Worm (Caenorhabditis elegans) whole organism, L2 larva: ENCODE measurements around the gene esyt-2.

Experiments
- C34F6.9 ChIP-seq: fragments of 150-350 bp; optimal IDR thresholded peaks from 2 replicates; lab custom pipeline; 2014; ENCODE audit warnings: missing biosample characterization, missing genetic modification characterization
- F13H6.1 ChIP-seq: sonication (generic microtip); optimal IDR thresholded peaks from 2 replicates; lab custom pipeline; 2016; ENCODE audit warnings: missing genetic modification characterization, missing compliant biosample characterization
- ZK546.5 ChIP-seq: sonication (generic microtip); optimal IDR thresholded peaks from 2 replicates; lab custom pipeline; 2017; ENCODE audit warnings: missing biosample characterization, missing genetic modification characterization
- ama-1 ChIP-seq: fragments of 150-350 bp; optimal IDR thresholded peaks from 2 replicates; lab custom pipeline; 2018; ENCODE audit warnings: inconsistent platforms
- crh-2 ChIP-seq: sonication (generic microtip); optimal IDR thresholded peaks from 2 replicates; lab custom pipeline; 2017; ENCODE audit warnings: missing biosample characterization, missing genetic modification characterization
- elt-1 ChIP-seq: fragments of 150-350 bp; optimal IDR thresholded peaks from 2 replicates; lab custom pipeline; 2014; ENCODE audit warnings: missing biosample characterization, missing genetic modification characterization
- elt-3 ChIP-seq: sonication (generic microtip); optimal IDR thresholded peaks from 2 replicates; lab custom pipeline; 2017; ENCODE audit warnings: missing biosample characterization, missing genetic modification characterization
- fos-1 ChIP-seq: fragments of 150-350 bp; optimal IDR thresholded peaks from 2 replicates; lab custom pipeline; 2014; ENCODE audit warnings: missing biosample characterization, missing genetic modification characterization
- gmeb-1 ChIP-seq: fragments of 150-350 bp; optimal IDR thresholded peaks from 2 replicates; lab custom pipeline; 2014; ENCODE audit warnings: missing biosample characterization, missing genetic modification characterization
- lin-11 ChIP-seq: fragments of 150-350 bp; sonication (generic microtip); optimal IDR thresholded peaks from 2 replicates; lab custom pipeline; 2014; ENCODE audit warnings: missing biosample characterization, missing genetic modification characterization, inconsistent platforms, mixed read lengths
- lin-13 ChIP-seq: fragments of 150-350 bp; optimal IDR thresholded peaks from 2 replicates; lab custom pipeline; 2014; ENCODE audit warnings: missing biosample characterization, missing genetic modification reagents, missing genetic modification characterization
- lin-39 ChIP-seq: fragments of 150-350 bp; optimal IDR thresholded peaks from 2 replicates; lab custom pipeline; 2014; ENCODE audit warnings: missing biosample characterization, missing genetic modification reagents, missing genetic modification characterization
- lsy-2 ChIP-seq, 2 experiments: fragments of 150-350 bp in 1 of 2; sonication (generic microtip) in 1 of 2; optimal IDR thresholded peaks; 2 replicates each; lab custom pipeline; 2014 to 2017; ENCODE audit warnings: missing biosample characterization in 2 of 2, missing genetic modification characterization in 2 of 2
- mdl-1 ChIP-seq, 2 experiments: fragments of 150-350 bp in 1 of 2; sonication (generic microtip) in 1 of 2; optimal IDR thresholded peaks; 2 replicates each; lab custom pipeline; 2017; ENCODE audit warnings: missing biosample characterization in 2 of 2, missing genetic modification characterization in 2 of 2
- nhr-10 ChIP-seq: sonication (generic microtip); optimal IDR thresholded peaks from 2 replicates; lab custom pipeline; 2017; ENCODE audit warnings: missing biosample characterization, missing genetic modification characterization
- nhr-11 ChIP-seq: fragments of 150-350 bp; optimal IDR thresholded peaks from 2 replicates; lab custom pipeline; 2014; ENCODE audit warnings: missing biosample characterization, missing genetic modification characterization
- nhr-12 ChIP-seq: fragments of 150-350 bp; optimal IDR thresholded peaks from 2 replicates; lab custom pipeline; 2014; ENCODE audit warnings: missing biosample characterization, missing genetic modification characterization
- nhr-129 ChIP-seq: fragments of 150-350 bp; optimal IDR thresholded peaks from 2 replicates; lab custom pipeline; 2014; ENCODE audit warnings: missing biosample characterization, missing genetic modification characterization
- nhr-23 ChIP-seq: fragments of 150-350 bp; optimal IDR thresholded peaks from 2 replicates; lab custom pipeline; 2014; ENCODE audit warnings: missing biosample characterization, missing genetic modification reagents, missing genetic modification characterization
- nhr-237 ChIP-seq: fragments of 150-350 bp; optimal IDR thresholded peaks from 2 replicates; lab custom pipeline; 2014; ENCODE audit warnings: missing biosample characterization, missing genetic modification characterization
- nhr-25 ChIP-seq: fragments of 150-350 bp; sonication (generic microtip); optimal IDR thresholded peaks from 3 replicates; lab custom pipeline; 2014; ENCODE audit warnings: missing biosample characterization, missing genetic modification characterization
- peb-1 ChIP-seq: fragments of 150-350 bp; optimal IDR thresholded peaks from 2 replicates; lab custom pipeline; 2014; ENCODE audit warnings: missing biosample characterization, missing genetic modification characterization
- sem-4 ChIP-seq: fragments of 150-350 bp; optimal IDR thresholded peaks from 2 replicates; lab custom pipeline; 2014; ENCODE audit warnings: missing biosample characterization, missing genetic modification reagents, missing genetic modification characterization
- skn-1 ChIP-seq: sonication (generic microtip); optimal IDR thresholded peaks from 2 replicates; lab custom pipeline; 2017; ENCODE audit warnings: missing biosample characterization, missing genetic modification characterization
- sma-3 ChIP-seq: sonication (generic microtip); optimal IDR thresholded peaks from 2 replicates; lab custom pipeline; 2016; ENCODE audit warnings: missing genetic modification reagents, missing genetic modification characterization, missing compliant biosample characterization
- sma-9 ChIP-seq, 2 experiments: fragments of 150-350 bp in 1 of 2; sonication (generic microtip) in 1 of 2; optimal IDR thresholded peaks; 2 replicates each; lab custom pipeline; 2014 to 2016; ENCODE audit warnings: missing genetic modification characterization in 2 of 2, mild to moderate bottlenecking in 1 of 2, missing biosample characterization in 1 of 2, missing compliant biosample characterization in 1 of 2, missing genetic modification reagents in 1 of 2, moderate library complexity in 1 of 2
- snpc-4 ChIP-seq: fragments of 150-350 bp; optimal IDR thresholded peaks from 2 replicates; lab custom pipeline; 2014; ENCODE audit warnings: missing biosample characterization, missing genetic modification characterization
- unc-39 ChIP-seq: fragments of 150-350 bp; optimal IDR thresholded peaks from 2 replicates; lab custom pipeline; 2014; ENCODE audit warnings: missing biosample characterization, missing genetic modification characterization
- unc-62 ChIP-seq: fragments of 150-350 bp; optimal IDR thresholded peaks from 2 replicates; lab custom pipeline; 2014; ENCODE audit warnings: missing biosample characterization, missing genetic modification reagents, missing genetic modification characterization
- zag-1 ChIP-seq: fragments of 150-350 bp; optimal IDR thresholded peaks from 2 replicates; lab custom pipeline; 2014; ENCODE audit warnings: missing biosample characterization, missing genetic modification characterization
- ztf-11 ChIP-seq: sonication (generic microtip); optimal IDR thresholded peaks from 2 replicates; lab custom pipeline; 2017; ENCODE audit warnings: missing biosample characterization, missing genetic modification characterization
- ztf-4 ChIP-seq: fragments of 150-350 bp; optimal IDR thresholded peaks from 2 replicates; lab custom pipeline; 2014; ENCODE audit warnings: missing biosample characterization, missing genetic modification characterization

Gene esyt-2

ce11 chrIII:6195718-6196117, 35.1 kb downstream of the esyt-2 start:
- TF ChIP-seq ztf-11 (tag; lab: Kevin White, UChicago) (no peak), elt-3 (tag; lab: Kevin White, UChicago) (no peak), lsy-2 (tag; optimal IDR thresholded peaks at IDR 0.05; lab: Kevin White, UChicago) (no peak), elt-1 (tag; lab: Kevin White, UChicago) (no peak), sma-9 (GFP tag; optimal IDR thresholded peaks at IDR 0.05; lab: Kevin White, UChicago) (no peak), sma-9 (tag; optimal IDR thresholded peaks at IDR 0.05; lab: Kevin White, UChicago) (no peak), unc-39 (tag; lab: Kevin White, UChicago) (no peak), lin-11 (no peak), sma-3 (no peak), snpc-4 (no peak), ZK546.5 (tag; lab: Kevin White, UChicago) (no peak), zag-1 (tag; lab: Kevin White, UChicago) (no peak), ama-1 (lab: Kevin White, UChicago) (no peak), ztf-4 (tag; lab: Kevin White, UChicago) (no peak), F13H6.1 (tag; lab: Kevin White, UChicago) (no peak), nhr-237 (no peak)

- TF ChIP-seq lin-13 (GFP tag; lab: Kevin White, UChicago) = no peak
- TF ChIP-seq lin-11 = no peak
- no peak for TF ChIP-seq ztf-11 (tag; lab: Kevin White, UChicago)
- no peak for TF ChIP-seq unc-62
- TF ChIP-seq skn-1 (tag; lab: Kevin White, UChicago) = no peak
- TF ChIP-seq sem-4 = no peak
- TF ChIP-seq sma-9 (GFP tag; optimal IDR thresholded peaks at IDR 0.05; lab: Kevin White, UChicago) = no peak
- TF ChIP-seq sma-9 (tag; optimal IDR thresholded peaks at IDR 0.05; lab: Kevin White, UChicago) = no peak
- no peak for TF ChIP-seq nhr-10 (tag; lab: Kevin White, UChicago)
- TF ChIP-seq nhr-25 (tag; lab: Kevin White, UChicago) = no peak
- no peak for TF ChIP-seq nhr-23 (tag; lab: Kevin White, UChicago)
- no peak for TF ChIP-seq lin-39 (tag; lab: Kevin White, UChicago)
- TF ChIP-seq, all 48 proteins: peak for 0
Measured at ce11 chrIII:6194480-6194879, 36.3 kb downstream of the esyt-2 start, which contains the start of gene ugt-66. Gene ugt-66 (minus strand): TSS chrIII:6194580.

DNA sequence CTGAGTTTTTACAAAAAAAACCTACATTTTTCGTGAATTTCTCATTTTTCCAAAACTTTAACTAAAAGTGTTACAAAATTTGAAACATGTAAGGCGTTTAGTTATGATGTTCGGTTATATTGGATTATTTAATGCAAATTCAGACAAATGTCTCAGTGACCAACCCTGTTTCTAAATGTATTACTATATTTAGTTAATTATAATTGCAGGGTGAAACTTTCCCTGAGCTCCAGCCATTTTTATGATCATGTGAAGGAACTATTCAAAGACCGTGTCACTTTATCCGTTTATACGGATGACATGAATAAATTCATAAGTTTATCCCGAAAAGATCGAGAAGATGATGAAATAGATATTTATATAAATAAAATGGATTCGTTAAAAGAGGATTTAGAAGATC, 40.0 kb downstream of the esyt-2 start, which contains the start of gene C23G10.5:
C23G10.5 (plus strand) TSS at position 301 of the 400 bp plus-strand sequence.
- TF ChIP-seq lin-13 (GFP tag; lab: Kevin White, UChicago) = no peak
- TF ChIP-seq nhr-11 = no peak
- TF ChIP-seq nhr-12 (tag; lab: Kevin White, UChicago) = no peak
- no peak for TF ChIP-seq ZK546.5 (tag; lab: Kevin White, UChicago)
- no peak for TF ChIP-seq unc-62
- no peak for TF ChIP-seq peb-1 (tag; lab: Kevin White, UChicago)
- TF ChIP-seq, all 48 proteins: peak for 0

- no peak for TF ChIP-seq sma-3
- TF ChIP-seq nhr-25 (tag; lab: Kevin White, UChicago) = no peak
- no peak for TF ChIP-seq C34F6.9 (tag; lab: Kevin White, UChicago)
Measured at ce11 chrIII:6183118-6183517, 47.7 kb downstream of the esyt-2 start, which contains the start of gene nas-28. Gene nas-28 (minus strand): TSS chrIII:6183218.

ce11 chrIII:6180294-6180693, 50.5 kb downstream of the esyt-2 start:
- peak; percentile 57 for TF ChIP-seq F13H6.1 (tag; lab: Kevin White, UChicago)
- TF ChIP-seq skn-1 (tag; lab: Kevin White, UChicago) = peak; percentile 34
- no peak for TF ChIP-seq nhr-10 (tag; lab: Kevin White, UChicago)
- peak; percentile 11 for TF ChIP-seq sma-3
- peak; percentile 58 for TF ChIP-seq fos-1 (tag; lab: Kevin White, UChicago)
- peak; percentile 36 for TF ChIP-seq gmeb-1 (tag; lab: Kevin White, UChicago)
- peak; percentile 10 for TF ChIP-seq nhr-129 (tag; lab: Kevin White, UChicago)
- TF ChIP-seq crh-2 (tag; lab: Kevin White, UChicago) = peak; percentile 68
- no peak for TF ChIP-seq snpc-4
- peak in 1 of 2 experiments; percentile 28 for TF ChIP-seq mdl-1 (tag; optimal IDR thresholded peaks at IDR 0.05; lab: Kevin White, UChicago)
- TF ChIP-seq nhr-12 (tag; lab: Kevin White, UChicago) = no peak
- peak; percentile 66 for TF ChIP-seq sma-9 (GFP tag; optimal IDR thresholded peaks at IDR 0.05; lab: Kevin White, UChicago)
- no peak for TF ChIP-seq sma-9 (tag; optimal IDR thresholded peaks at IDR 0.05; lab: Kevin White, UChicago)
- TF ChIP-seq sem-4 = no peak
